Fruit fly (Drosophila melanogaster) whole organism, wandering third instar larva: Measurements from ENCODE around the gene NK7.1.

Experiments used
- Abd-B ChIP-seq: fragments of >200 bp; optimal IDR thresholded peaks from 2 replicates; lab custom pipeline; 2017; ENCODE audit warnings: missing biosample characterization, missing genetic modification characterization
- CG32264 ChIP-seq: fragments of 200-800 bp; sonication (Bioruptor generic); optimal IDR thresholded peaks from 2 replicates; lab custom pipeline; 2016; ENCODE audit warnings: missing biosample characterization, missing genetic modification characterization
- CG9705 ChIP-seq: fragments of 200-800 bp; sonication (Bioruptor generic); optimal IDR thresholded peaks from 2 replicates; lab custom pipeline; 2018; ENCODE audit warnings: missing biosample characterization, mild to moderate bottlenecking, missing genetic modification characterization
- CrebA ChIP-seq: fragments of 200-800 bp; sonication (Bioruptor generic); optimal IDR thresholded peaks from 2 replicates; lab custom pipeline; 2016; ENCODE audit warnings: missing biosample characterization, mild to moderate bottlenecking, missing genetic modification characterization, borderline replicate concordance
- Dfd ChIP-seq: fragments of >200 bp; optimal IDR thresholded peaks from 2 replicates; lab custom pipeline; 2017; ENCODE audit warnings: missing biosample characterization, missing genetic modification characterization
- Dif ChIP-seq: fragments of 200-275, 200-300 bp; sonication (Bioruptor generic); optimal IDR thresholded peaks from 2 replicates; lab custom pipeline; 2018; ENCODE audit warnings: missing biosample characterization, missing genetic modification characterization; ENCODE audit not compliant: partially characterized antibody
- GATAd ChIP-seq: sonication (Bioruptor generic); optimal IDR thresholded peaks from 2 replicates; lab custom pipeline; 2016; ENCODE audit warnings: missing biosample characterization, missing genetic modification characterization
- HLH106 ChIP-seq: fragments of 200-800 bp; optimal IDR thresholded peaks from 3 replicates; lab custom pipeline; 2019; ENCODE audit warnings: missing biosample characterization, mild to moderate bottlenecking, missing genetic modification characterization, moderate library complexity
- Hnf4 ChIP-seq: fragments of 200-800 bp; sonication (Bioruptor generic); optimal IDR thresholded peaks from 2 replicates; lab custom pipeline; 2016; ENCODE audit warnings: missing biosample characterization, mild to moderate bottlenecking, missing genetic modification characterization
- Hr78 ChIP-seq: fragments of >200 bp; optimal IDR thresholded peaks from 2 replicates; lab custom pipeline; 2017; ENCODE audit warnings: missing biosample characterization, missing genetic modification characterization
- Hr83 ChIP-seq: fragments of 200-300 bp; sonication (Bioruptor generic); optimal IDR thresholded peaks from 2 replicates; lab custom pipeline; 2016; ENCODE audit warnings: missing biosample characterization, mild to moderate bottlenecking, missing genetic modification characterization, moderate library complexity; ENCODE audit not compliant: poor library complexity, severe bottlenecking
- Jra ChIP-seq: sonication (Bioruptor generic); optimal IDR thresholded peaks from 2 replicates; lab custom pipeline; 2016; ENCODE audit warnings: missing biosample characterization, missing genetic modification characterization
- Mio ChIP-seq: sonication (Bioruptor generic); optimal IDR thresholded peaks from 2 replicates; lab custom pipeline; 2016; ENCODE audit warnings: missing biosample characterization, missing genetic modification characterization
- Myc ChIP-seq: fragments of >200 bp; optimal IDR thresholded peaks from 2 replicates; lab custom pipeline; 2017
- N ChIP-seq: fragments of >200 bp; optimal IDR thresholded peaks from 2 replicates; lab custom pipeline; 2018; ENCODE audit warnings: missing biosample characterization, missing external identifiers, missing genetic modification characterization
- OdsH ChIP-seq: fragments of 200-800 bp; sonication (Bioruptor generic); optimal IDR thresholded peaks from 2 replicates; lab custom pipeline; 2016; ENCODE audit warnings: missing biosample characterization, mild to moderate bottlenecking, missing genetic modification characterization
- Rel ChIP-seq, 2 experiments: fragments of 200-800 bp; sonication (Bioruptor generic) in 1 of 2; optimal IDR thresholded peaks; 2 replicates in 1 of 2; 3 replicates in 1 of 2; lab custom pipeline; 2016 to 2019; ENCODE audit warnings: mild to moderate bottlenecking in 2 of 2, missing biosample characterization in 2 of 2, missing genetic modification characterization in 2 of 2, moderate library complexity in 1 of 2
- Sp1 ChIP-seq: fragments of 200-800 bp; sonication (Bioruptor generic); optimal IDR thresholded peaks from 3 replicates; lab custom pipeline; 2019; ENCODE audit warnings: missing biosample characterization, mild to moderate bottlenecking, missing genetic modification characterization, moderate library complexity
- Vsx2 ChIP-seq: fragments of 200-300, 225-300 bp; sonication (Bioruptor generic); optimal IDR thresholded peaks from 2 replicates; lab custom pipeline; 2018; ENCODE audit warnings: missing biosample characterization, missing genetic modification characterization; ENCODE audit not compliant: partially characterized antibody
- br ChIP-seq: fragments of 200-800 bp; sonication (Bioruptor generic); optimal IDR thresholded peaks from 2 replicates; lab custom pipeline; 2016; ENCODE audit warnings: missing biosample characterization, missing genetic modification characterization
- brk ChIP-seq: fragments of 200-800 bp; sonication (Bioruptor generic); optimal IDR thresholded peaks from 2 replicates; lab custom pipeline; 2016; ENCODE audit warnings: missing biosample characterization, mild to moderate bottlenecking, missing genetic modification characterization
- dl ChIP-seq, 2 experiments: fragments of 175-275, 200-275 bp in 1 of 2; fragments of 200-275 bp in 1 of 2; sonication (Bioruptor generic); optimal IDR thresholded peaks; lab custom pipeline; 2018; ENCODE audit warnings: mild to moderate bottlenecking in 2 of 2, missing biosample characterization in 2 of 2, missing genetic modification characterization in 2 of 2, moderate library complexity in 2 of 2; ENCODE audit not compliant: partially characterized antibody in 2 of 2, insufficient read depth in 1 of 2
- dmrt93B ChIP-seq: fragments of 200-800 bp; sonication (Bioruptor generic); optimal IDR thresholded peaks from 2 replicates; lab custom pipeline; 2018; ENCODE audit warnings: missing biosample characterization, mild to moderate bottlenecking, missing genetic modification characterization
- dsf ChIP-seq: sonication (Bioruptor generic); optimal IDR thresholded peaks from 2 replicates; lab custom pipeline; 2016; ENCODE audit warnings: missing biosample characterization, missing genetic modification characterization, borderline replicate concordance
- ey ChIP-seq: fragments of 200-800 bp; sonication (Bioruptor generic); optimal IDR thresholded peaks from 2 replicates; lab custom pipeline; 2016; ENCODE audit warnings: missing biosample characterization, missing genetic modification characterization
- foxo ChIP-seq, 2 experiments: fragments of 200-800 bp; sonication (Bioruptor generic); optimal IDR thresholded peaks; 2 replicates in 1 of 2; 3 replicates in 1 of 2; lab custom pipeline; 2016 to 2017; ENCODE audit warnings: missing biosample characterization in 2 of 2, missing genetic modification characterization in 2 of 2
- fru ChIP-seq: fragments of 200-800 bp; sonication (Bioruptor generic); optimal IDR thresholded peaks from 3 replicates; lab custom pipeline; 2016; ENCODE audit warnings: missing biosample characterization, mild to moderate bottlenecking, missing genetic modification characterization
- h ChIP-seq: fragments of 200-800 bp; sonication (Bioruptor generic); optimal IDR thresholded peaks from 3 replicates; lab custom pipeline; 2016; ENCODE audit warnings: missing biosample characterization, mild to moderate bottlenecking, missing genetic modification characterization
- jim ChIP-seq: fragments of 175-275, 200-325 bp; sonication (Bioruptor generic); optimal IDR thresholded peaks from 2 replicates; lab custom pipeline; 2016; ENCODE audit warnings: missing biosample characterization, mild to moderate bottlenecking, missing genetic modification characterization
- lola ChIP-seq: fragments of >200 bp; optimal IDR thresholded peaks from 2 replicates; lab custom pipeline; 2017; ENCODE audit warnings: missing biosample characterization, missing genetic modification characterization
- pan ChIP-seq: fragments of >200 bp; optimal IDR thresholded peaks from 2 replicates; lab custom pipeline; 2017
- psq ChIP-seq: fragments of 200-800 bp; sonication (Bioruptor generic); optimal IDR thresholded peaks from 3 replicates; lab custom pipeline; 2017; ENCODE audit warnings: missing biosample characterization, mild to moderate bottlenecking, missing genetic modification characterization, moderate library complexity
- rgr ChIP-seq: fragments of 200-800 bp; sonication (Bioruptor generic); optimal IDR thresholded peaks from 3 replicates; lab custom pipeline; 2016; ENCODE audit warnings: missing biosample characterization, mild to moderate bottlenecking, missing genetic modification characterization
- sage ChIP-seq: fragments of 200-800 bp; sonication (Bioruptor generic); optimal IDR thresholded peaks from 2 replicates; lab custom pipeline; 2016; ENCODE audit warnings: missing biosample characterization, mild to moderate bottlenecking, missing genetic modification characterization
- sv ChIP-seq: fragments of 200-800 bp; sonication (Bioruptor generic); optimal IDR thresholded peaks from 3 replicates; lab custom pipeline; 2016; ENCODE audit warnings: missing biosample characterization, missing genetic modification characterization
- tai ChIP-seq: sonication (Bioruptor generic); optimal IDR thresholded peaks from 2 replicates; lab custom pipeline; 2016; ENCODE audit warnings: missing biosample characterization, missing genetic modification characterization
- usp ChIP-seq: fragments of >200 bp; optimal IDR thresholded peaks from 2 replicates; lab custom pipeline; 2017; ENCODE audit warnings: missing biosample characterization, missing genetic modification characterization
- woc ChIP-seq: sonication (Bioruptor generic); optimal IDR thresholded peaks from 2 replicates; lab custom pipeline; 2016; ENCODE audit warnings: missing biosample characterization, mild to moderate bottlenecking, missing genetic modification characterization

Gene NK7.1

DNA sequence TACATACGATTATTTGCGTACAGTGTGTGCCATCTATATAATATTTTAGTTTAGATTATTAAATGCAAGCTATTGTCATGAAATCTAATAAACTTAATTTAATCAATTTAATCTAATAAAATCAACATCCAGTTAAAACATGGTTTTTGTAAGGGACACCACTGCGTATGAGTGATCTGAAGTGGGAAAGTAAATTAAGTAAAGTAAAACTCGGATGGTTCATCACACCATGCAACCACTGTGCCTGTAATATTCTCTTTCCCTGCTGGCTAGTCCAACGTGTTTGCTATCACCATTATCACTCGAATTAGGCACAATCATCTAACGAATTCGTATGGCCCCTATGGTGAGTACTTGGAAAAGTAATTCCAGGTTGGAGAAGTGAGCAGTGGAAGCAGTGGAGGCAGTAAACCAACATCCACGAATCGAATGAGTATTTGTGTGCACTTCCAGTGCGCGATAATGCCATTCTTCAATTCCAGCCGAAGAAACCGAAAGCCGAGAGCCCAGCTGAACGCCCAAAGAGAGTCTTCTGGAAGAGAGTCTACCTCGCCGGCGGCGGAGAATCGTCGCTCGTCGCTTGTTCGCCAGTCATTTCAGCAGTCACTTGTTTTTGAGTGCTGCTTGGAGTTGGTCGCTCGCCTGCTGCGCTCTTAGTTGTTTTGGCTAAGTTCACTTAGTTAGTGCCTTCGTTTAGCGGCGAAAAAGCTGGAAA, 83.9 kb downstream of the NK7.1 start, which contains the start of gene red:
Gene red, plus strand, starts transcription at position 403 of the 715 bp plus-strand sequence.
- no peak for TF ChIP-seq N (GFP tag; lab: Kevin White, UChicago)
- peak; percentile 48 for TF ChIP-seq jim (GFP tag; lab: Kevin White, UChicago)
- TF ChIP-seq Rel (GFP tag; optimal IDR thresholded peaks at IDR 0.05; lab: Kevin White, UChicago), result no peak
- peak; percentile 35 for TF ChIP-seq Rel (tag; optimal IDR thresholded peaks at IDR 0.05; lab: Kevin White, UChicago)
- TF ChIP-seq GATAd, result no peak
- TF ChIP-seq CG32264 (GFP tag; lab: Kevin White, UChicago), result no peak
- peak; percentile 11 for TF ChIP-seq tai (GFP tag; lab: Kevin White, UChicago)
- no peak for TF ChIP-seq Myc
- no peak for TF ChIP-seq CG9705
- TF ChIP-seq OdsH (GFP tag; lab: Kevin White, UChicago), result peak; percentile 50
- TF ChIP-seq dl (GFP tag; optimal IDR thresholded peaks at IDR 0.05; lab: Kevin White, UChicago; ENCODE audit: insufficient read depth in 1 of 2, partially characterized antibody in 2 of 2), result peak; percentile 65 to 77
- TF ChIP-seq Hr83, result peak; percentile 82
- no peak for TF ChIP-seq dsf (GFP tag; lab: Kevin White, UChicago)
- TF ChIP-seq Mio (GFP tag; lab: Kevin White, UChicago), result no peak
- TF ChIP-seq foxo (GFP tag; optimal IDR thresholded peaks at IDR 0.05; lab: Kevin White, UChicago), result peak in 1 of 2 experiments; percentile 55
- TF ChIP-seq dmrt93B (GFP tag; lab: Kevin White, UChicago), result no peak
- peak; percentile 38 for TF ChIP-seq Vsx2 (GFP tag; lab: Kevin White, UChicago)
- peak; percentile 38 for TF ChIP-seq Hnf4 (GFP tag; lab: Kevin White, UChicago)
- TF ChIP-seq brk, result peak; percentile 57
- TF ChIP-seq usp (GFP tag; lab: Kevin White, UChicago), result no peak
- peak; percentile 14 for TF ChIP-seq woc (GFP tag; lab: Kevin White, UChicago)
- TF ChIP-seq sage, result peak; percentile 45
- peak; percentile 92 for TF ChIP-seq Dif (GFP tag; lab: Kevin White, UChicago)
- TF ChIP-seq lola (GFP tag; lab: Kevin White, UChicago), result no peak
- TF ChIP-seq Jra (GFP tag; lab: Kevin White, UChicago), result peak; percentile 41
- TF ChIP-seq ey (GFP tag; lab: Kevin White, UChicago), result peak; percentile 45
- TF ChIP-seq sv (GFP tag; lab: Kevin White, UChicago), result peak; percentile 39
- TF ChIP-seq br (GFP tag; lab: Kevin White, UChicago), result peak; percentile 13
- peak; percentile 43 for TF ChIP-seq HLH106
- no peak for TF ChIP-seq Abd-B (GFP tag; lab: Kevin White, UChicago)
- peak; percentile 50 for TF ChIP-seq psq (GFP tag; lab: Kevin White, UChicago)
- TF ChIP-seq h (GFP tag; lab: Kevin White, UChicago), result peak; percentile 61
- no peak for TF ChIP-seq Hr78 (GFP tag; lab: Kevin White, UChicago)
- no peak for TF ChIP-seq Dfd (GFP tag; lab: Kevin White, UChicago)
- no peak for TF ChIP-seq pan (lab: Kevin White, UChicago)
- TF ChIP-seq fru (GFP tag; lab: Kevin White, UChicago), result peak; percentile 86
- peak; percentile 60 for TF ChIP-seq rgr (GFP tag; lab: Kevin White, UChicago)
- TF ChIP-seq Sp1 (GFP tag; lab: Kevin White, UChicago), result peak; percentile 18
- peak; percentile 62 for TF ChIP-seq CrebA (GFP tag; lab: Kevin White, UChicago)
- TF ChIP-seq, all 38 proteins: peak for 24

DNA sequence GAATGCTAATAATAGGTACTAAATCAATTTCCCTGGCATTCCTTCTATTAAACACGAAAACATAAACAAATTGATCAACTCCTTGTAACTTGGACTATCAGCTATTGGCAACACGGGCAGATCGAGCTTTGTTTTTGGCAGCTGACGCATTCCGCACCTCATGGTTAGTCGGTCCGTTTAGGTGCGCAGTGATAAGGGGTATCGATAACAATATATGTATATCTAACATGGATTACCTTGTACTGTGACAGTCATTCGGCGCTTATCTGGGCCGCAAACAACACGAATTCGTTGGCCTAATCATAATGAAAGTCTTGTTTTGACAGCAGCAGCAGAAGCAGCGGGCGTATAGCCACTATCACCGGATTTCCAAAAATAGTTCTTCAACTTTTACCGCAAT, 84.8 kb downstream of the NK7.1 start:
- TF ChIP-seq dsf (GFP tag; lab: Kevin White, UChicago), result no peak
- TF ChIP-seq OdsH (GFP tag; lab: Kevin White, UChicago), result no peak
- TF ChIP-seq Myc, result no peak
- no peak for TF ChIP-seq CG32264 (GFP tag; lab: Kevin White, UChicago)
- no peak for TF ChIP-seq HLH106
- TF ChIP-seq CrebA (GFP tag; lab: Kevin White, UChicago), result no peak
- TF ChIP-seq Abd-B (GFP tag; lab: Kevin White, UChicago), result no peak
- TF ChIP-seq sv (GFP tag; lab: Kevin White, UChicago), result no peak
- no peak for TF ChIP-seq Hr83
- no peak for TF ChIP-seq Jra (GFP tag; lab: Kevin White, UChicago)
- TF ChIP-seq h (GFP tag; lab: Kevin White, UChicago), result no peak
- no peak for TF ChIP-seq CG9705
- no peak for TF ChIP-seq woc (GFP tag; lab: Kevin White, UChicago)
- TF ChIP-seq Dfd (GFP tag; lab: Kevin White, UChicago), result no peak
- TF ChIP-seq Hr78 (GFP tag; lab: Kevin White, UChicago), result no peak
- TF ChIP-seq psq (GFP tag; lab: Kevin White, UChicago), result no peak
